Fruit fly (Drosophila melanogaster) whole organism, embryonic: ENCODE data around the gene CG43448.

ENCODE experiments used
- Blimp-1 ChIP-seq: fragments of 200-800 bp; sonication (Bioruptor generic); optimal IDR thresholded peaks from 3 replicates; lab custom pipeline; 2018; ENCODE audit warnings: missing biosample characterization, missing genetic modification characterization, mild to moderate bottlenecking, moderate library complexity, missing genetic modification reagents
- CG10979 ChIP-seq: fragments of 200-800 bp; sonication (Bioruptor generic); optimal IDR thresholded peaks from 2 replicates; lab custom pipeline; 2018; ENCODE audit warnings: missing biosample characterization, mild to moderate bottlenecking, missing genetic modification characterization, moderate library complexity
- CG11696 ChIP-seq: fragments of 200-800 bp; sonication (Bioruptor generic); IDR thresholded peaks from 2 replicates; pipeline ENCODE4 v1.3.6; 2022; ENCODE audit warnings: missing biosample characterization, missing genetic modification characterization
- CG13287 ChIP-seq: fragments of 200-800 bp; sonication (Bioruptor generic); IDR thresholded peaks from 2 replicates; pipeline ENCODE4 v1.3.6; 2022; ENCODE audit warnings: missing biosample characterization, missing genetic modification characterization; ENCODE audit not compliant: partially characterized antibody
- CG14441 ChIP-seq: fragments of 200-800 bp; sonication (Bioruptor generic); IDR thresholded peaks from 2 replicates; pipeline ENCODE4 v1.3.6; 2022; ENCODE audit warnings: missing biosample characterization, missing genetic modification characterization
- CG14710 ChIP-seq: fragments of 200-800 bp; sonication (Bioruptor generic); optimal IDR thresholded peaks from 3 replicates; lab custom pipeline; 2019; ENCODE audit warnings: missing biosample characterization, mild to moderate bottlenecking, missing genetic modification characterization, moderate library complexity
- CG17186 ChIP-seq: fragments of 200-800 bp; sonication (Bioruptor generic); optimal IDR thresholded peaks from 3 replicates; lab custom pipeline; 2017; ENCODE audit warnings: missing biosample characterization, missing genetic modification reagents, missing genetic modification characterization
- CG18599 ChIP-seq: fragments of 200-800 bp; sonication (Bioruptor generic); optimal IDR thresholded peaks from 3 replicates; lab custom pipeline; 2017; ENCODE audit warnings: missing biosample characterization, missing genetic modification characterization, mild to moderate bottlenecking, moderate library complexity, missing genetic modification reagents
- CG18619 ChIP-seq: fragments of 200-800 bp; sonication (Bioruptor generic); optimal IDR thresholded peaks from 3 replicates; lab custom pipeline; 2017; ENCODE audit warnings: missing biosample characterization, mild to moderate bottlenecking, missing genetic modification characterization
- CG31441 ChIP-seq: fragments of 200-800 bp; sonication (Bioruptor generic); IDR thresholded peaks from 2 replicates; pipeline ENCODE4 v1.3.6; 2022; ENCODE audit warnings: missing biosample characterization, missing genetic modification characterization
- CG34224 ChIP-seq: fragments of 200-800 bp; sonication (Bioruptor generic); IDR thresholded peaks from 3 replicates; pipeline ENCODE4 v1.3.6; 2022; ENCODE audit warnings: missing biosample characterization, missing genetic modification characterization; ENCODE audit not compliant: partially characterized antibody
- CG3838 ChIP-seq: fragments of 200-800 bp; sonication (Bioruptor generic); optimal IDR thresholded peaks from 3 replicates; lab custom pipeline; 2016; ENCODE audit warnings: missing biosample characterization, missing genetic modification characterization
- CG3847 ChIP-seq: fragments of 200-800 bp; sonication (Bioruptor generic); IDR thresholded peaks from 2 replicates; pipeline ENCODE4 v1.3.6; 2022; ENCODE audit warnings: missing biosample characterization, missing genetic modification characterization
- CG5953 ChIP-seq: fragments of 200-800 bp; sonication (Bioruptor generic); IDR thresholded peaks from 2 replicates; pipeline ENCODE4 v1.3.6; 2022; ENCODE audit warnings: missing biosample characterization, missing genetic modification characterization
- CG7963 ChIP-seq: fragments of 200-800 bp; sonication (Bioruptor generic); IDR thresholded peaks from 3 replicates; pipeline ENCODE4 v1.3.6; 2022; ENCODE audit warnings: missing biosample characterization, missing genetic modification characterization; ENCODE audit not compliant: partially characterized antibody
- CG7987 ChIP-seq: fragments of 200-800 bp; sonication (Bioruptor generic); optimal IDR thresholded peaks from 2 replicates; lab custom pipeline; 2018; ENCODE audit warnings: missing biosample characterization, mild to moderate bottlenecking, missing genetic modification characterization, moderate library complexity
- Deaf1 ChIP-seq: fragments of 200-800 bp; optimal IDR thresholded peaks from 3 replicates; lab custom pipeline; 2019; ENCODE audit warnings: missing biosample characterization, mild to moderate bottlenecking, missing genetic modification characterization, moderate library complexity
- Dip3 ChIP-seq: fragments of 200-800 bp; sonication (Bioruptor generic); optimal IDR thresholded peaks from 3 replicates; lab custom pipeline; 2016; ENCODE audit warnings: missing biosample characterization, missing genetic modification characterization
- ERR ChIP-seq: fragments of 200-800 bp; sonication (Bioruptor generic); optimal IDR thresholded peaks from 2 replicates; lab custom pipeline; 2016; ENCODE audit warnings: missing biosample characterization, missing genetic modification characterization
- Spps ChIP-seq: fragments of 200-800 bp; sonication (Bioruptor generic); optimal IDR thresholded peaks from 2 replicates; lab custom pipeline; 2018; ENCODE audit warnings: missing biosample characterization, mild to moderate bottlenecking, missing genetic modification characterization
- ato ChIP-seq: fragments of 200-800 bp; sonication (Bioruptor generic); IDR thresholded peaks from 2 replicates; pipeline ENCODE4 v1.3.6; 2022; ENCODE audit warnings: missing biosample characterization, missing genetic modification characterization; ENCODE audit not compliant: partially characterized antibody
- az2 ChIP-seq: fragments of 200-800 bp; sonication (Bioruptor generic); optimal IDR thresholded peaks from 3 replicates; lab custom pipeline; 2016; ENCODE audit warnings: missing biosample characterization, missing genetic modification characterization
- bigmax ChIP-seq: fragments of 200-800 bp; sonication (Bioruptor generic); optimal IDR thresholded peaks from 2 replicates; lab custom pipeline; 2018; ENCODE audit warnings: missing biosample characterization, mild to moderate bottlenecking, missing genetic modification characterization
- chif ChIP-seq, 2 experiments: fragments of 200-800 bp; sonication (Bioruptor generic); optimal IDR thresholded peaks; 3 replicates each; lab custom pipeline; 2016; ENCODE audit warnings: missing biosample characterization in 2 of 2, missing genetic modification characterization in 2 of 2
- chinmo ChIP-seq: fragments of 200-800 bp; sonication (Bioruptor generic); IDR thresholded peaks from 4 replicates; pipeline ENCODE4 v1.3.6; 2022; ENCODE audit warnings: missing biosample characterization, missing genetic modification characterization; ENCODE audit not compliant: partially characterized antibody
- eve ChIP-seq, 2 experiments: fragments of >200 bp; optimal IDR thresholded peaks; 2 replicates each; lab custom pipeline; 2017; ENCODE audit warnings: missing biosample characterization in 2 of 2, missing genetic modification characterization in 2 of 2
- hb ChIP-seq: fragments of 200-800 bp; sonication (Bioruptor generic); IDR thresholded peaks from 3 replicates; pipeline ENCODE4 v1.3.6; 2022; ENCODE audit warnings: missing biosample characterization, missing genetic modification characterization; ENCODE audit not compliant: partially characterized antibody
- hkb ChIP-seq, 2 experiments: fragments of 200-800 bp in 1 of 2; fragments of >200 bp in 1 of 2; sonication (Bioruptor generic) in 1 of 2; IDR thresholded peaks in 1 of 2; optimal IDR thresholded peaks in 1 of 2; 2 replicates each; pipeline versions ENCODE4 v1.3.6 to Lab custom; 2017 to 2022; ENCODE audit warnings: missing biosample characterization in 1 of 2, missing genetic modification characterization in 1 of 2
- jumu ChIP-seq: fragments of 200-800 bp; sonication (Bioruptor generic); optimal IDR thresholded peaks from 3 replicates; lab custom pipeline; 2016; ENCODE audit warnings: missing biosample characterization, missing genetic modification characterization
- kni ChIP-seq: fragments of 200-800 bp; sonication (Bioruptor generic); optimal IDR thresholded peaks from 3 replicates; lab custom pipeline; 2017; ENCODE audit warnings: mild to moderate bottlenecking, missing biosample characterization, missing genetic modification reagents, missing genetic modification characterization
- knrl ChIP-seq: fragments of 200-800 bp; sonication (Bioruptor generic); IDR thresholded peaks from 3 replicates; pipeline ENCODE4 v1.3.6; 2022; ENCODE audit warnings: missing biosample characterization, missing genetic modification characterization; ENCODE audit not compliant: partially characterized antibody
- lab ChIP-seq: fragments of 200-800 bp; sonication (Bioruptor generic); optimal IDR thresholded peaks from 3 replicates; lab custom pipeline; 2017; ENCODE audit warnings: missing biosample characterization, missing genetic modification characterization, mild to moderate bottlenecking, moderate library complexity, missing genetic modification reagents
- lov ChIP-seq, 2 experiments: fragments of 200-800 bp in 1 of 2; fragments of >200 bp in 1 of 2; sonication (Bioruptor generic) in 1 of 2; IDR thresholded peaks in 1 of 2; optimal IDR thresholded peaks in 1 of 2; 2 replicates in 1 of 2; 3 replicates in 1 of 2; pipeline versions ENCODE4 v1.3.6 to Lab custom; 2017 to 2022; ENCODE audit warnings: missing biosample characterization in 1 of 2, missing genetic modification characterization in 1 of 2
- sd ChIP-seq: fragments of 200-800 bp; sonication (Bioruptor generic); optimal IDR thresholded peaks from 3 replicates; lab custom pipeline; 2018; ENCODE audit warnings: missing biosample characterization, mild to moderate bottlenecking, missing genetic modification characterization, moderate library complexity
- sens ChIP-seq: fragments of 200-800 bp; sonication (Bioruptor generic); peaks from one replicate; lab custom pipeline; 2016; ENCODE audit warnings: missing biosample characterization, missing genetic modification characterization
- slp2 ChIP-seq: fragments of 200-800 bp; sonication (Bioruptor generic); optimal IDR thresholded peaks from 2 replicates; lab custom pipeline; 2016; ENCODE audit warnings: missing biosample characterization, missing genetic modification characterization
- sob ChIP-seq: fragments of 200-800 bp; sonication (Bioruptor generic); IDR thresholded peaks from 2 replicates; pipeline ENCODE4 v1.3.6; 2022; ENCODE audit warnings: missing biosample characterization, missing genetic modification characterization
- stc ChIP-seq: fragments of 200-800 bp; sonication (Bioruptor generic); IDR thresholded peaks from 2 replicates; pipeline ENCODE4 v1.3.6; 2022; ENCODE audit warnings: missing biosample characterization, missing genetic modification characterization
- sug ChIP-seq: fragments of 200-800 bp; optimal IDR thresholded peaks from 2 replicates; lab custom pipeline; 2019; ENCODE audit warnings: missing biosample characterization, mild to moderate bottlenecking, missing genetic modification characterization, moderate library complexity
- zen ChIP-seq: fragments of 200-800 bp; sonication (Bioruptor generic); optimal IDR thresholded peaks from 3 replicates; lab custom pipeline; 2018; ENCODE audit warnings: missing biosample characterization, mild to moderate bottlenecking, missing genetic modification characterization, moderate library complexity

The CG43448 gene

dm6 chr3R:30215020-30215419 is 22.5 kb downstream of the CG43448 start:
- TF ChIP-seq sug (tag; lab: Kevin White, UChicago): no peak
- peak; percentile 29 for TF ChIP-seq lab (GFP tag; lab: Kevin White, UChicago)
- 0 out of 3 replicates have a peak, but pooled peaks have one; percentile 9 for TF ChIP-seq hb (GFP tag; lab: Robert Waterston, UW)
- TF ChIP-seq CG14710 (tag; lab: Kevin White, UChicago): no peak
- no peak for TF ChIP-seq stc (GFP tag; lab: Robert Waterston, UW)
- no peak for TF ChIP-seq CG5953 (GFP tag; lab: Robert Waterston, UW)

dm6 chr3R:30213697-30214096 is 23.8 kb downstream of the CG43448 start, which contains the start of gene CecB:
Gene CecB, minus strand, starts transcription at chr3R:30213797.
- TF ChIP-seq CG7987 (GFP tag; lab: Kevin White, UChicago) (no peak), CG3847 (no peak), Blimp-1 (GFP tag; lab: Kevin White, UChicago) (no peak), CG3838 (GFP tag; lab: Kevin White, UChicago) (no peak), Spps (tag; lab: Kevin White, UChicago) (no peak), CG17186 (GFP tag; lab: Kevin White, UChicago) (no peak), ato (GFP tag; lab: Robert Waterston, UW) (no peak), CG31441 (no peak), CG14441 (GFP tag; lab: Robert Waterston, UW) (no peak), eve (GFP tag; optimal IDR thresholded peaks at IDR 0.05; lab: Kevin White, UChicago) (no peak), jumu (GFP tag; lab: Kevin White, UChicago) (no peak), az2 (GFP tag; lab: Kevin White, UChicago) (no peak), sens (GFP tag; lab: Kevin White, UChicago) (no peak), Deaf1 (tag; lab: Kevin White, UChicago) (no peak), sob (GFP tag; lab: Robert Waterston, UW) (no peak), Dip3 (GFP tag; lab: Kevin White, UChicago) (no peak), kni (GFP tag; lab: Kevin White, UChicago) (no peak), sd (tag; lab: Kevin White, UChicago) (no peak), CG18599 (GFP tag; lab: Kevin White, UChicago) (no peak), hkb (optimal IDR thresholded peaks at IDR 0.05; lab: Kevin White, UChicago) (no peak), hkb (GFP tag; IDR thresholded peaks at IDR 0.05; lab: Robert Waterston, UW) (no peak)

- TF ChIP-seq chif (GFP tag; optimal IDR thresholded peaks at IDR 0.05; lab: Kevin White, UChicago): no peak
- TF ChIP-seq lov (optimal IDR thresholded peaks at IDR 0.05; lab: Kevin White, UChicago): no peak
- 0 out of 3 replicates have a peak, but pooled peaks have one; percentile 10 for TF ChIP-seq lov (GFP tag; IDR thresholded peaks at IDR 0.05; lab: Robert Waterston, UW)
These were observed 25.7 kb downstream of the CG43448 start, which contains the start of gene CecA2 for dm6 chr3R:30211856-30212255. Gene CecA2, plus strand, starts transcription at chr3R:30212156.

dm6 chr3R:30210560-30210959 is 27.0 kb downstream of the CG43448 start, which contains the start of gene CecA1:
Gene CecA1, plus strand, starts transcription at chr3R:30210874.
- TF ChIP-seq knrl (GFP tag; lab: Robert Waterston, UW) (no peak), chinmo (GFP tag; lab: Robert Waterston, UW) (0 out of 4 replicates have a peak, but pooled peaks have one; percentile 56)

- TF ChIP-seq CG14710 (tag; lab: Kevin White, UChicago) (no peak), bigmax (GFP tag; lab: Kevin White, UChicago) (no peak), chif (GFP tag; optimal IDR thresholded peaks at IDR 0.05; lab: Kevin White, UChicago) (no peak), CG10979 (no peak), ERR (GFP tag; lab: Kevin White, UChicago) (no peak), CG34224 (GFP tag; lab: Robert Waterston, UW) (no peak), CG13287 (GFP tag; lab: Robert Waterston, UW) (no peak), CG18619 (no peak), CG11696 (GFP tag; lab: Robert Waterston, UW) (no peak), jumu (GFP tag; lab: Kevin White, UChicago) (no peak), az2 (GFP tag; lab: Kevin White, UChicago) (no peak), zen (tag; lab: Kevin White, UChicago) (no peak), CG7963 (GFP tag; lab: Robert Waterston, UW) (no peak), slp2 (GFP tag; lab: Kevin White, UChicago) (no peak), sd (tag; lab: Kevin White, UChicago) (no peak)
These were observed 27.9 kb downstream of the CG43448 start, which contains the start of gene Anp for dm6 chr3R:30209648-30210047. Gene Anp, plus strand, starts transcription at chr3R:30209948.
